Worm (Caenorhabditis elegans) whole organism, L4/young adult: ENCODE data around the gene F31A3.3.

ENCODE experiments used
- W03F9.2 ChIP-seq: fragments of 150-350 bp; optimal IDR thresholded peaks from 2 replicates; lab custom pipeline; 2014; ENCODE audit warnings: missing biosample characterization, missing genetic modification characterization
- dao-5 ChIP-seq: sonication (generic microtip); optimal IDR thresholded peaks from 2 replicates; lab custom pipeline; 2016; ENCODE audit warnings: missing genotype, missing genetic modification characterization, moderate library complexity, missing compliant biosample characterization
- him-1 ChIP-seq: sonication (generic microtip); optimal IDR thresholded peaks from 2 replicates; lab custom pipeline; 2016; ENCODE audit warnings: missing genotype, missing genetic modification reagents, missing genetic modification characterization, missing compliant biosample characterization

Gene F31A3.3

ce11 chrX:17509048-17509776, 24.7 kb downstream of the F31A3.3 start:
- no peak for TF ChIP-seq W03F9.2
- TF ChIP-seq dao-5: no peak
- TF ChIP-seq him-1: no peak

- no peak for TF ChIP-seq dao-5
- no peak for TF ChIP-seq him-1
- TF ChIP-seq W03F9.2: no peak
These were observed 25.7 kb downstream of the F31A3.3 start for ce11 chrX:17508137-17508536.

ce11 chrX:17505547-17506181, 28.2 kb downstream of the F31A3.3 start:
- TF ChIP-seq him-1 (peak; percentile 27), dao-5 (no peak)

- TF ChIP-seq dao-5 (no peak), him-1 (no peak), W03F9.2 (no peak)
These were observed 29.4 kb downstream of the F31A3.3 start for ce11 chrX:17504447-17504846.

- TF ChIP-seq dao-5: no peak
- no peak for TF ChIP-seq him-1
- no peak for TF ChIP-seq W03F9.2
These were observed 31.6 kb downstream of the F31A3.3 start for ce11 chrX:17502246-17502645.

ce11 chrX:17486735-17487134, 47.1 kb downstream of the F31A3.3 start, which contains the start of gene npr-24:
TSS of gene npr-24 (minus strand) at chrX:17486835.
- TF ChIP-seq W03F9.2 (no peak), dao-5 (no peak), him-1 (no peak)
